Fruit fly (Drosophila melanogaster) ovary, adult (tissue): ENCODE data around the gene grnd.

Experiments
- CG17801 ChIP-seq: fragments of 200-800 bp; optimal IDR thresholded peaks from 2 replicates; lab custom pipeline; 2019; ENCODE audit warnings: missing biosample characterization, mild to moderate bottlenecking, missing genetic modification characterization, moderate library complexity; ENCODE audit not compliant: partially characterized antibody

grnd gene

dm6 chr2L:18485211-18485610 lies at the start of gene grnd:
TSS of gene grnd (plus strand) at chr2L:18485417.
- no peak for TF ChIP-seq CG17801 (GFP tag; lab: Kevin White, UChicago)

- no peak for TF ChIP-seq CG17801 (GFP tag; lab: Kevin White, UChicago)
These were observed 44.0 kb upstream of the grnd start for dm6 chr2L:18441220-18441619.

- TF ChIP-seq CG17801 (GFP tag; lab: Kevin White, UChicago): peak; percentile 41
These were observed 42.2 kb upstream of the grnd start, which contains the start of gene RpS26 for dm6 chr2L:18442903-18443608. TSS of gene RpS26 (minus strand) at chr2L:18443277.

- no peak for TF ChIP-seq CG17801 (GFP tag; lab: Kevin White, UChicago)
These were observed 36.4 kb upstream of the grnd start, which contains the start of gene ncm for dm6 chr2L:18448639-18449430. TSS of gene ncm (minus strand) at chr2L:18448957.

- no peak for TF ChIP-seq CG17801 (GFP tag; lab: Kevin White, UChicago)
These were observed 31.0 kb upstream of the grnd start, which contains the start of the genes bsf and Ntf-2r for dm6 chr2L:18454128-18454788. TSS of gene bsf (minus strand) at chr2L:18454587. TSS of gene Ntf-2r (plus strand) at chr2L:18454649.

- TF ChIP-seq CG17801 (GFP tag; lab: Kevin White, UChicago): peak; percentile 94
These were observed 29.4 kb upstream of the grnd start for dm6 chr2L:18455506-18456491.

- no peak for TF ChIP-seq CG17801 (GFP tag; lab: Kevin White, UChicago)
These were observed 28.2 kb upstream of the grnd start for dm6 chr2L:18456932-18457583.

dm6 chr2L:18458527-18458926 lies 26.7 kb upstream of the grnd start:
- TF ChIP-seq CG17801 (GFP tag; lab: Kevin White, UChicago): no peak

dm6 chr2L:18459698-18460348 lies 25.4 kb upstream of the grnd start:
- TF ChIP-seq CG17801 (GFP tag; lab: Kevin White, UChicago): no peak

- no peak for TF ChIP-seq CG17801 (GFP tag; lab: Kevin White, UChicago)
These were observed 21.6 kb upstream of the grnd start for dm6 chr2L:18463610-18464009.

dm6 chr2L:18464116-18464530 lies 21.1 kb upstream of the grnd start:
- TF ChIP-seq CG17801 (GFP tag; lab: Kevin White, UChicago): no peak

- no peak for TF ChIP-seq CG17801 (GFP tag; lab: Kevin White, UChicago)
These were observed 19.6 kb upstream of the grnd start for dm6 chr2L:18465402-18466201.
